Fruit fly (Drosophila melanogaster) whole organism, adult: ENCODE results near the gene CG11951.

Source experiments
- CG11617 ChIP-seq: fragments of 200-800 bp; sonication (Bioruptor generic); optimal IDR thresholded peaks from 2 replicates; lab custom pipeline; 2017; ENCODE audit warnings: mild to moderate bottlenecking, missing biosample characterization, missing genetic modification reagents, missing genetic modification characterization
- CG12768 ChIP-seq: fragments of 200-800 bp; sonication (Bioruptor generic); optimal IDR thresholded peaks from 2 replicates; lab custom pipeline; 2017; ENCODE audit warnings: missing biosample characterization, missing genetic modification characterization, mild to moderate bottlenecking, moderate library complexity, missing genetic modification reagents
- CG14711 ChIP-seq: fragments of 200-800 bp; sonication (Bioruptor generic); optimal IDR thresholded peaks from 2 replicates; lab custom pipeline; 2018; ENCODE audit warnings: missing biosample characterization, mild to moderate bottlenecking, missing genetic modification characterization, moderate library complexity
- CG1620 ChIP-seq: fragments of 200-800 bp; sonication (Bioruptor generic); optimal IDR thresholded peaks from 2 replicates; lab custom pipeline; 2016; ENCODE audit warnings: missing biosample characterization, missing genetic modification characterization
- CG33017 ChIP-seq: fragments of 200-800 bp; sonication (Bioruptor generic); optimal IDR thresholded peaks from 2 replicates; lab custom pipeline; 2018; ENCODE audit warnings: missing biosample characterization, mild to moderate bottlenecking, missing genetic modification characterization, moderate library complexity
- CG5204 ChIP-seq: fragments of 200-800 bp; sonication (Bioruptor generic); optimal IDR thresholded peaks from 2 replicates; lab custom pipeline; 2016; ENCODE audit warnings: missing biosample characterization, missing genetic modification characterization
- CG7045 ChIP-seq: fragments of 200-800 bp; sonication (Bioruptor generic); optimal IDR thresholded peaks from 2 replicates; lab custom pipeline; 2017; ENCODE audit warnings: missing biosample characterization, mild to moderate bottlenecking, missing genetic modification characterization
- CG7101 ChIP-seq: fragments of 200-800 bp; sonication (Bioruptor generic); optimal IDR thresholded peaks from 2 replicates; lab custom pipeline; 2018; ENCODE audit warnings: missing biosample characterization, mild to moderate bottlenecking, missing genetic modification characterization, moderate library complexity
- Clk ChIP-seq: fragments of 200-800 bp; sonication (Bioruptor generic); optimal IDR thresholded peaks from 2 replicates; lab custom pipeline; 2017; ENCODE audit warnings: missing biosample characterization, missing genetic modification characterization
- Crg-1 ChIP-seq: fragments of 200-800 bp; sonication (Bioruptor generic); optimal IDR thresholded peaks from 2 replicates; lab custom pipeline; 2016; ENCODE audit warnings: missing biosample characterization, missing genetic modification characterization
- Hr96 ChIP-seq: fragments of 200-800 bp; sonication (Bioruptor generic); optimal IDR thresholded peaks from 2 replicates; lab custom pipeline; 2016; ENCODE audit warnings: missing biosample characterization, missing genetic modification characterization
- Mnt ChIP-seq: fragments of 200-800 bp; sonication (Bioruptor generic); optimal IDR thresholded peaks from 2 replicates; lab custom pipeline; 2016; ENCODE audit warnings: missing biosample characterization, mild to moderate bottlenecking, missing genetic modification characterization
- bab1 ChIP-seq: fragments of 200-800 bp; sonication (Bioruptor generic); optimal IDR thresholded peaks from 3 replicates; lab custom pipeline; 2019; ENCODE audit warnings: missing biosample characterization, mild to moderate bottlenecking, missing genetic modification characterization, moderate library complexity
- cic ChIP-seq: fragments of 200-800 bp; sonication (Bioruptor generic); optimal IDR thresholded peaks from 2 replicates; lab custom pipeline; 2017; ENCODE audit warnings: missing biosample characterization, mild to moderate bottlenecking, missing genetic modification characterization, moderate library complexity
- cnc ChIP-seq, 2 experiments: fragments of >200 bp; optimal IDR thresholded peaks; 2 replicates each; lab custom pipeline; 2017
- kay ChIP-seq: fragments of 200-800 bp; sonication (Bioruptor generic); peaks from one replicate; lab custom pipeline; 2016; ENCODE audit warnings: missing biosample characterization, missing genetic modification characterization, borderline replicate concordance
- ovo ChIP-seq: fragments of 200-800 bp; sonication (Bioruptor generic); optimal IDR thresholded peaks from 2 replicates; lab custom pipeline; 2016; ENCODE audit warnings: missing biosample characterization, missing genetic modification characterization
- pad ChIP-seq: fragments of 200-800 bp; sonication (Bioruptor generic); optimal IDR thresholded peaks from 3 replicates; lab custom pipeline; 2017; ENCODE audit warnings: missing biosample characterization, missing genetic modification characterization, mild to moderate bottlenecking, moderate library complexity, missing genetic modification reagents
- tj ChIP-seq: fragments of 200-800 bp; sonication (Bioruptor generic); optimal IDR thresholded peaks from 3 replicates; lab custom pipeline; 2017; ENCODE audit warnings: missing biosample characterization, mild to moderate bottlenecking, missing genetic modification characterization, moderate library complexity
- toe ChIP-seq: fragments of 200-800 bp; sonication (Bioruptor generic); optimal IDR thresholded peaks from 2 replicates; lab custom pipeline; 2016; ENCODE audit warnings: missing biosample characterization, missing genetic modification characterization

The CG11951 gene

DNA sequence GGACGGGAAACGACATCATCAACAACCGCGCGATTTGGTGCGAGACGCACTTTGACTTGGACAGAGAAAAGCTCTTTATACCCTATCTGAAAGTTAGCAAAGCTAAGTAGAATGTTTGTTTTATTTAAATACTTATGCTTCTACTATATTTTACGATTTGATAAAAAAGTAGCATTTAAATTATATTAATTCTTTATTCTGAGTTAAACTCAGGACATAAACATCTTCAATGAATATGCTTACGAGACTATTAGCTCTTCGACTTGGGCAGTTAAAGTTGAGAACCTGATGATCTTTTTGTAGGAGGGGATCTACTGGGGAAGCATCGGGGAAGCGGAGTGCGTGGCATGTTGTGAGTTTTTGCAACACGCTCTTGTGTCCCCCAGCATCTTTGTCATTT lies 39.2 kb upstream of the CG11951 start:
- no peak for TF ChIP-seq toe (GFP tag; lab: Kevin White, UChicago)
- TF ChIP-seq CG33017, result no peak
- TF ChIP-seq CG14711 (tag; lab: Kevin White, UChicago), result no peak
- TF ChIP-seq bab1 (GFP tag; lab: Kevin White, UChicago), result no peak
- TF ChIP-seq tj (GFP tag; lab: Kevin White, UChicago), result no peak
- TF ChIP-seq Hr96 (GFP tag; lab: Kevin White, UChicago), result no peak
- TF ChIP-seq kay (GFP tag; lab: Kevin White, UChicago), result no peak
- no peak for TF ChIP-seq CG7045 (GFP tag; lab: Kevin White, UChicago)
- no peak for TF ChIP-seq CG5204 (GFP tag; lab: Kevin White, UChicago)
- TF ChIP-seq CG12768 (GFP tag; lab: Kevin White, UChicago), result no peak
- TF ChIP-seq CG11617 (GFP tag; lab: Kevin White, UChicago), result no peak
- TF ChIP-seq CG7101 (tag; lab: Kevin White, UChicago), result no peak

DNA sequence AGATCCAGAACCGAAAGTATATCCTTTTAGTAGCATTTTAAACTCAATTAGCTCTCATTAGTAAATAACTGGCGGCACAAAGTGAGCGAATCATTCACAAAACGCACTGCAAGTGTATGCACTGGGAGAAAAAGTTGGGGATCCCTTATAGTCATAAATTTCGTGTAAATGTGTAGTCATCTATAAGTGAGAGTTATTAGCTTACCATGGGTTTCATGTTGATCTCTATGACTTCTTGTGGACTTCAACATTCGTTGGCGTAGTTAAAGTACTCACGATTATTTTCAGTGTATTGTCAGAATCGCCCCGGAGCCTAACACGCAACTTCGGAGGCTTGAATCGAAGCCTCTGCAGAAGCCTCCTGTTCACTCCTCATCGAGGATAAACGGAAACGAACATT lies 38.5 kb upstream of the CG11951 start:
- TF ChIP-seq CG14711 (tag; lab: Kevin White, UChicago) (no peak), toe (GFP tag; lab: Kevin White, UChicago) (no peak)

DNA sequence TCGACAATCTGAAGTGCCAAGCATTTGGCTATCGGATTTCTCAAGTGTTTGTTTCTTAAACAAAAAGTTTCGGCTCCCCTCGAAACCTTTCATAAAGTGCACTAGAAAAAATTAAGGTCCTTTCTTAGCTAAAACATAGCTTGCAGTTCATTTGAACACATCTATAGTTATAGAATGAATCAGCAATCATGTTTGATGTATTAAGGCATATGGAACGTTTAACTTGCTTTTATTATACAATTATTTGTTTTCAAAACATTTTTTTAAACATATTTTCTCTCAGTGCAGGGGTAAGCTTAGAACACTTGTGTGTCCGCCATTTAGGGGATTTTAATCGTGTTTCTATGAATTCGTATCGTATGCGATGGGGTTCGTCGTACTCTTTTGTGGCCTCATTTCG lies 36.1 kb upstream of the CG11951 start:
- TF ChIP-seq Mnt (GFP tag; lab: Kevin White, UChicago) (no peak), CG11617 (GFP tag; lab: Kevin White, UChicago) (no peak), Crg-1 (GFP tag; lab: Kevin White, UChicago) (no peak), CG7101 (tag; lab: Kevin White, UChicago) (no peak), tj (GFP tag; lab: Kevin White, UChicago) (no peak), cic (GFP tag; lab: Kevin White, UChicago) (no peak), CG5204 (GFP tag; lab: Kevin White, UChicago) (no peak), cnc (optimal IDR thresholded peaks at IDR 0.05; lab: Kevin White, UChicago) (no peak), CG7045 (GFP tag; lab: Kevin White, UChicago) (no peak), pad (GFP tag; lab: Kevin White, UChicago) (no peak)

DNA sequence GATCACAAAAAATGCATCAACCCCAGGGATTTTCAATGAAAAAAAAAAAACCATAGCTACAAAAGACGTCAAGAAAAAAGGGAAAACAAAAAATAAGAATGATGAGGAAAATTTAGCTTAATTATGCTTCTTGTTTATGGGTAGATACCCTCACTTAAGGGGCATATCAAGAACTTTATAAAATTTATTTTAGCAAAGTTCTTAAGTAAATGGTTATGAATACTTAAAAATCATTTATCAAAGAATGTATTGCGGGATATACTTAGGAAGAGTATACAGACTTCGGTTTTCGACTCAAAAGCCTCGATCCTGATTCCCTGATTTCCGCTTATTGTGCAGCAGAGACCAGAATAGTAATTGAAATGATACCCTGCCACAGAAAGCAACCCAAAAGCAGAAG lies 34.5 kb upstream of the CG11951 start:
- no peak for TF ChIP-seq CG7045 (GFP tag; lab: Kevin White, UChicago)
- TF ChIP-seq toe (GFP tag; lab: Kevin White, UChicago), result no peak

DNA sequence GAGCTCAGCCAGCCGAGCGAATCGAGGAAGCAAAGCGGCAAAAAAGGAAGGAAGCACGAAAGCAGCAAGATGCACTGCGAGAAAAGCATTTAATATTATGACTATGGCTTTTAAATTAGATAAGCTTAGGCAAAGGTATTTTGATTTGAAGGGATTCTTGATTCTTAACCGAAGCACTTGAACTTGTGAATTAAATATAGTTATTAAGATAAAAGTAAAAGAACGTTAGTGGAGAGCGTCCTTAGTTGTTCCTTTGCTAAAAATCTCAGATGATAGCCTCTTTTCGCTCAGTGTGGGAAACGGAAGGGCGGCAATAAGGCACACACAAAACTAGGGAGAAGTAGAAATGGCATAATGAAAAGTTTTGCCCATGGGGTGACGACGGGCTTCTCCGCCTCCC lies 30.7 kb upstream of the CG11951 start:
- no peak for TF ChIP-seq cnc (optimal IDR thresholded peaks at IDR 0.05; lab: Kevin White, UChicago)
- no peak for TF ChIP-seq CG11617 (GFP tag; lab: Kevin White, UChicago)
- no peak for TF ChIP-seq Crg-1 (GFP tag; lab: Kevin White, UChicago)
- no peak for TF ChIP-seq toe (GFP tag; lab: Kevin White, UChicago)
- no peak for TF ChIP-seq CG12768 (GFP tag; lab: Kevin White, UChicago)
- TF ChIP-seq kay (GFP tag; lab: Kevin White, UChicago), result no peak
- TF ChIP-seq CG1620 (GFP tag; lab: Kevin White, UChicago), result no peak
- TF ChIP-seq CG7045 (GFP tag; lab: Kevin White, UChicago), result no peak
- no peak for TF ChIP-seq CG14711 (tag; lab: Kevin White, UChicago)
- no peak for TF ChIP-seq Clk
- TF ChIP-seq tj (GFP tag; lab: Kevin White, UChicago), result no peak

- TF ChIP-seq kay (GFP tag; lab: Kevin White, UChicago) (no peak), toe (GFP tag; lab: Kevin White, UChicago) (no peak), ovo (GFP tag; lab: Kevin White, UChicago) (no peak), cnc (optimal IDR thresholded peaks at IDR 0.05; lab: Kevin White, UChicago) (no peak), CG7101 (tag; lab: Kevin White, UChicago) (no peak)
Measured at dm6 chr3R:29268062-29268461, 29.5 kb upstream of the CG11951 start.

- no peak for TF ChIP-seq Clk
- TF ChIP-seq cnc (optimal IDR thresholded peaks at IDR 0.05; lab: Kevin White, UChicago), result no peak
- no peak for TF ChIP-seq pad (GFP tag; lab: Kevin White, UChicago)
- no peak for TF ChIP-seq CG5204 (GFP tag; lab: Kevin White, UChicago)
- TF ChIP-seq tj (GFP tag; lab: Kevin White, UChicago), result no peak
- no peak for TF ChIP-seq kay (GFP tag; lab: Kevin White, UChicago)
- no peak for TF ChIP-seq bab1 (GFP tag; lab: Kevin White, UChicago)
- no peak for TF ChIP-seq CG11617 (GFP tag; lab: Kevin White, UChicago)
- no peak for TF ChIP-seq Crg-1 (GFP tag; lab: Kevin White, UChicago)
- no peak for TF ChIP-seq CG12768 (GFP tag; lab: Kevin White, UChicago)
- no peak for TF ChIP-seq toe (GFP tag; lab: Kevin White, UChicago)
- TF ChIP-seq Hr96 (GFP tag; lab: Kevin White, UChicago), result no peak
- TF ChIP-seq CG7045 (GFP tag; lab: Kevin White, UChicago), result no peak
- TF ChIP-seq cic (GFP tag; lab: Kevin White, UChicago), result no peak
- no peak for TF ChIP-seq CG1620 (GFP tag; lab: Kevin White, UChicago)
- TF ChIP-seq CG7101 (tag; lab: Kevin White, UChicago), result no peak
Measured at dm6 chr3R:29266607-29267006, 28.1 kb upstream of the CG11951 start.
